Worm (Caenorhabditis elegans) whole organism, midembryonic: ENCODE results near the gene frpr-2.

ENCODE experiments used
- T22C8.4 ChIP-seq: fragments of 200-800 bp; sonication (Bioruptor generic); IDR thresholded peaks from 2 replicates; pipeline ENCODE4 v1.3.6; 2022; ENCODE audit warnings: missing genetic modification characterization, missing compliant biosample characterization
- flt-1 ChIP-seq: fragments of 200-800 bp; sonication (Bioruptor generic); IDR thresholded peaks from 2 replicates; pipeline ENCODE4 v1.3.6; 2022; ENCODE audit warnings: missing genetic modification characterization, missing compliant biosample characterization
- klf-2 ChIP-seq: fragments of 200-800 bp; sonication (Bioruptor generic); conservative IDR thresholded peaks from 2 replicates; pipeline ENCODE4 v1.3.6; 2022; ENCODE audit warnings: missing genetic modification reagents, missing genetic modification characterization, missing compliant biosample characterization
- med-1 ChIP-seq: sonication (generic microtip); optimal IDR thresholded peaks from 2 replicates; lab custom pipeline; 2017; ENCODE audit warnings: missing genetic modification characterization, mild to moderate bottlenecking, missing compliant biosample characterization, antibody characterized with exemption, missing genetic modification reagents; ENCODE audit not compliant: insufficient read depth
- ref-1 ChIP-seq: fragments of 200-800 bp; sonication (Bioruptor generic); conservative IDR thresholded peaks from 2 replicates; pipeline ENCODE4 v1.3.6; 2022; ENCODE audit warnings: missing genetic modification reagents, missing genetic modification characterization, missing compliant biosample characterization
- tab-1 ChIP-seq: fragments of 200-800 bp; sonication (Bioruptor generic); IDR thresholded peaks from 2 replicates; pipeline ENCODE4 v1.3.6; 2022; ENCODE audit warnings: missing genetic modification characterization, missing compliant biosample characterization
- ztf-23 ChIP-seq: fragments of 200-800 bp; sonication (Bioruptor generic); IDR thresholded peaks from 2 replicates; pipeline ENCODE4 v1.3.6; 2022; ENCODE audit warnings: missing genetic modification reagents, missing genetic modification characterization, missing compliant biosample characterization
- ztf-29 ChIP-seq: fragments of 200-800 bp; sonication (Bioruptor generic); IDR thresholded peaks from 2 replicates; pipeline ENCODE4 v1.3.6; 2022; ENCODE audit warnings: missing genetic modification reagents, missing genetic modification characterization, missing compliant biosample characterization

- TF ChIP-seq med-1 = no peak
- no peak for TF ChIP-seq ztf-23 (GFP tag; lab: Robert Waterston, UW)
- no peak for TF ChIP-seq T22C8.4 (GFP tag; lab: Robert Waterston, UW)
- no peak for TF ChIP-seq ref-1 (GFP tag; lab: Robert Waterston, UW)
- TF ChIP-seq tab-1 (GFP tag; lab: Robert Waterston, UW) = no peak
- TF ChIP-seq klf-2 (GFP tag; lab: Robert Waterston, UW) = no peak
- no peak for TF ChIP-seq flt-1 (GFP tag; lab: Robert Waterston, UW)
- TF ChIP-seq ztf-29 = no peak
Observed at ce11 chrX:13005730-13006129, 40.5 kb downstream of the frpr-2 start.
